Fruit fly (Drosophila melanogaster) whole organism, embryonic: ENCODE results near the gene CG33966.

Experiments
- Atf-2 ChIP-seq: fragments of 200-800 bp; sonication (Bioruptor generic); optimal IDR thresholded peaks from 2 replicates; lab custom pipeline; 2016; ENCODE audit warnings: missing biosample characterization, missing genetic modification characterization
- Bdp1 ChIP-seq: fragments of 200-800 bp; sonication (Bioruptor generic); optimal IDR thresholded peaks from 3 replicates; lab custom pipeline; 2016; ENCODE audit warnings: missing biosample characterization, missing genetic modification characterization
- CG10431 ChIP-seq: fragments of 200-800 bp; sonication (Bioruptor generic); optimal IDR thresholded peaks from 3 replicates; lab custom pipeline; 2018; ENCODE audit warnings: missing biosample characterization, mild to moderate bottlenecking, missing genetic modification characterization
- CG11504 ChIP-seq: fragments of 200-800 bp; sonication (Bioruptor generic); optimal IDR thresholded peaks from 3 replicates; lab custom pipeline; 2019; ENCODE audit warnings: missing biosample characterization, mild to moderate bottlenecking, missing genetic modification characterization, moderate library complexity
- CG12071 ChIP-seq: fragments of 200-800 bp; sonication (Bioruptor generic); optimal IDR thresholded peaks from 3 replicates; lab custom pipeline; 2018; ENCODE audit warnings: missing biosample characterization, mild to moderate bottlenecking, missing genetic modification characterization
- CG14860 ChIP-seq: fragments of 200-800 bp; sonication (Bioruptor generic); IDR thresholded peaks from 3 replicates; pipeline ENCODE4 v1.3.6; 2022; ENCODE audit warnings: missing biosample characterization, missing genetic modification characterization; ENCODE audit not compliant: partially characterized antibody
- CG15514 ChIP-seq: fragments of 200-800 bp; sonication (Bioruptor generic); optimal IDR thresholded peaks from 3 replicates; lab custom pipeline; 2017; ENCODE audit warnings: missing biosample characterization, missing genetic modification characterization, mild to moderate bottlenecking, moderate library complexity, missing genetic modification reagents
- CG16779 ChIP-seq: fragments of 200-800 bp; sonication (Bioruptor generic); IDR thresholded peaks from 2 replicates; pipeline ENCODE4 v1.3.6; 2022; ENCODE audit warnings: missing biosample characterization, missing genetic modification characterization
- CG17186 ChIP-seq: fragments of 200-800 bp; sonication (Bioruptor generic); optimal IDR thresholded peaks from 3 replicates; lab custom pipeline; 2017; ENCODE audit warnings: missing biosample characterization, missing genetic modification reagents, missing genetic modification characterization
- CG17802 ChIP-seq: fragments of 200-800 bp; sonication (Bioruptor generic); optimal IDR thresholded peaks from 2 replicates; lab custom pipeline; 2018; ENCODE audit warnings: missing biosample characterization, mild to moderate bottlenecking, missing genetic modification characterization, moderate library complexity
- CG17912 ChIP-seq: fragments of 200-800 bp; sonication (Bioruptor generic); optimal IDR thresholded peaks from 2 replicates; lab custom pipeline; 2018; ENCODE audit warnings: missing biosample characterization, mild to moderate bottlenecking, missing genetic modification characterization
- CG18764 ChIP-seq: fragments of 200-800 bp; sonication (Bioruptor generic); optimal IDR thresholded peaks from 3 replicates; lab custom pipeline; 2016; ENCODE audit warnings: missing biosample characterization, missing genetic modification characterization
- CG2678 ChIP-seq: fragments of 200-800 bp; sonication (Bioruptor generic); optimal IDR thresholded peaks from 3 replicates; lab custom pipeline; 2019; ENCODE audit warnings: missing biosample characterization, mild to moderate bottlenecking, missing genetic modification characterization, moderate library complexity
- CG42726 ChIP-seq: fragments of 200-800 bp; sonication (Bioruptor generic); IDR thresholded peaks from 2 replicates; pipeline ENCODE4 v1.3.6; 2022; ENCODE audit warnings: missing biosample characterization, missing genetic modification characterization; ENCODE audit not compliant: partially characterized antibody
- CG5953 ChIP-seq: fragments of 200-800 bp; sonication (Bioruptor generic); IDR thresholded peaks from 2 replicates; pipeline ENCODE4 v1.3.6; 2022; ENCODE audit warnings: missing biosample characterization, missing genetic modification characterization
- CG8359 ChIP-seq: fragments of 200-800 bp; sonication (Bioruptor generic); optimal IDR thresholded peaks from 2 replicates; lab custom pipeline; 2017; ENCODE audit warnings: missing biosample characterization, mild to moderate bottlenecking, missing genetic modification characterization, borderline replicate concordance
- CG8388 ChIP-seq: fragments of 200-800 bp; sonication (Bioruptor generic); optimal IDR thresholded peaks from 2 replicates; lab custom pipeline; 2019; ENCODE audit warnings: missing biosample characterization, mild to moderate bottlenecking, missing genetic modification characterization, moderate library complexity
- CG8924 ChIP-seq: fragments of 200-800 bp; optimal IDR thresholded peaks from 3 replicates; lab custom pipeline; 2019; ENCODE audit warnings: missing biosample characterization, mild to moderate bottlenecking, missing genetic modification characterization, moderate library complexity
- CG9932 ChIP-seq: fragments of 200-800 bp; sonication (Bioruptor generic); IDR thresholded peaks from 2 replicates; pipeline ENCODE4 v1.3.6; 2022; ENCODE audit warnings: missing biosample characterization, missing genetic modification characterization
- CHES-1-like ChIP-seq: fragments of 200-800 bp; sonication (Bioruptor generic); optimal IDR thresholded peaks from 2 replicates; lab custom pipeline; 2016; ENCODE audit warnings: missing biosample characterization, missing genetic modification characterization
- Camta ChIP-seq: fragments of 200-800 bp; sonication (Bioruptor generic); optimal IDR thresholded peaks from 2 replicates; lab custom pipeline; 2016; ENCODE audit warnings: missing biosample characterization, missing genetic modification characterization
- ERR ChIP-seq: fragments of 200-800 bp; sonication (Bioruptor generic); optimal IDR thresholded peaks from 2 replicates; lab custom pipeline; 2016; ENCODE audit warnings: missing biosample characterization, missing genetic modification characterization
- HLH3B ChIP-seq: fragments of 200-800 bp; sonication (Bioruptor generic); IDR thresholded peaks from 2 replicates; pipeline ENCODE4 v1.3.6; 2022; ENCODE audit warnings: missing biosample characterization, missing genetic modification characterization
- Hey ChIP-seq: fragments of 200-800 bp; sonication (Bioruptor generic); optimal IDR thresholded peaks from 3 replicates; lab custom pipeline; 2018; ENCODE audit warnings: missing biosample characterization, mild to moderate bottlenecking, missing genetic modification characterization
- MESR4 ChIP-seq: fragments of 200-800 bp; sonication (Bioruptor generic); optimal IDR thresholded peaks from 2 replicates; lab custom pipeline; 2018; ENCODE audit warnings: missing biosample characterization, mild to moderate bottlenecking, missing genetic modification characterization, moderate library complexity
- Mrtf ChIP-seq: fragments of 200-800 bp; sonication (Bioruptor generic); IDR thresholded peaks from 3 replicates; pipeline ENCODE4 v1.3.6; 2022; ENCODE audit warnings: missing biosample characterization, missing genetic modification characterization
- ab ChIP-seq: fragments of 200-800 bp; sonication (Bioruptor generic); optimal IDR thresholded peaks from 2 replicates; lab custom pipeline; 2016; ENCODE audit warnings: missing biosample characterization, missing genetic modification characterization
- aop ChIP-seq: fragments of 200-800 bp; sonication (Bioruptor generic); IDR thresholded peaks from 2 replicates; pipeline ENCODE4 v1.3.6; 2022; ENCODE audit warnings: missing biosample characterization, missing genetic modification characterization
- cad ChIP-seq: fragments of >200 bp; optimal IDR thresholded peaks from 2 replicates; lab custom pipeline; 2017; ENCODE audit warnings: missing biosample characterization, missing genetic modification characterization
- chinmo ChIP-seq: fragments of 200-800 bp; sonication (Bioruptor generic); IDR thresholded peaks from 4 replicates; pipeline ENCODE4 v1.3.6; 2022; ENCODE audit warnings: missing biosample characterization, missing genetic modification characterization; ENCODE audit not compliant: partially characterized antibody
- dati ChIP-seq: fragments of 200-800 bp; sonication (Bioruptor generic); IDR thresholded peaks from 2 replicates; pipeline ENCODE4 v1.3.6; 2022; ENCODE audit warnings: missing biosample characterization, missing genetic modification characterization
- fd3F ChIP-seq: fragments of 200-800 bp; sonication (Bioruptor generic); optimal IDR thresholded peaks from 2 replicates; lab custom pipeline; 2018; ENCODE audit warnings: missing biosample characterization, mild to moderate bottlenecking, missing genetic modification characterization, moderate library complexity
- h ChIP-seq: fragments of >200 bp; optimal IDR thresholded peaks from 2 replicates; lab custom pipeline; 2017
- lab ChIP-seq: fragments of 200-800 bp; sonication (Bioruptor generic); optimal IDR thresholded peaks from 3 replicates; lab custom pipeline; 2017; ENCODE audit warnings: missing biosample characterization, missing genetic modification characterization, mild to moderate bottlenecking, moderate library complexity, missing genetic modification reagents
- lilli ChIP-seq: fragments of 200-800 bp; sonication (Bioruptor generic); optimal IDR thresholded peaks from 3 replicates; lab custom pipeline; 2016; ENCODE audit warnings: missing biosample characterization, missing genetic modification characterization
- lmd ChIP-seq: fragments of 200-800 bp; sonication (Bioruptor generic); IDR thresholded peaks from 2 replicates; pipeline ENCODE4 v1.3.6; 2022; ENCODE audit warnings: missing biosample characterization, missing genetic modification characterization
- maf-S ChIP-seq: fragments of 200-800 bp; sonication (Bioruptor generic); optimal IDR thresholded peaks from 2 replicates; lab custom pipeline; 2016; ENCODE audit warnings: missing biosample characterization, missing genetic modification characterization
- nau ChIP-seq: fragments of 200-800 bp; sonication (Bioruptor generic); optimal IDR thresholded peaks from 3 replicates; lab custom pipeline; 2017; ENCODE audit warnings: missing biosample characterization, mild to moderate bottlenecking, missing genetic modification characterization, missing genetic modification reagents
- org-1 ChIP-seq: fragments of 200-800 bp; sonication (Bioruptor generic); optimal IDR thresholded peaks from 2 replicates; lab custom pipeline; 2017; ENCODE audit warnings: missing biosample characterization, missing genetic modification characterization
- p53 ChIP-seq: fragments of 200-800 bp; sonication (Bioruptor generic); optimal IDR thresholded peaks from 2 replicates; lab custom pipeline; 2016; ENCODE audit warnings: missing biosample characterization, missing genetic modification characterization
- ranshi ChIP-seq: fragments of 200-800 bp; sonication (Bioruptor generic); IDR thresholded peaks from 2 replicates; pipeline ENCODE4 v1.3.6; 2022; ENCODE audit warnings: missing biosample characterization, missing genetic modification characterization
- sc ChIP-seq, 3 experiments: fragments of >200 bp in 2 of 3; fragments of 200-800 bp in 1 of 3; sonication (Bioruptor generic) in 1 of 3; optimal IDR thresholded peaks; 2 replicates in 2 of 3; 3 replicates in 1 of 3; lab custom pipeline; 2017; ENCODE audit warnings: mild to moderate bottlenecking in 1 of 3, missing biosample characterization in 1 of 3, missing genetic modification characterization in 1 of 3, missing genetic modification reagents in 1 of 3
- sens-2 ChIP-seq: fragments of 200-800 bp; sonication (Bioruptor generic); IDR thresholded peaks from 2 replicates; pipeline ENCODE4 v1.3.6; 2022; ENCODE audit warnings: missing biosample characterization, missing genetic modification characterization
- sqz ChIP-seq: fragments of 200-800 bp; sonication (Bioruptor generic); optimal IDR thresholded peaks from 3 replicates; lab custom pipeline; 2018; ENCODE audit warnings: missing biosample characterization, mild to moderate bottlenecking, missing genetic modification characterization
- ssp ChIP-seq: fragments of 200-800 bp; sonication (Bioruptor generic); IDR thresholded peaks from 2 replicates; pipeline ENCODE4 v1.3.6; 2022; ENCODE audit warnings: missing biosample characterization, missing genetic modification characterization
- tin ChIP-seq: fragments of 200-800 bp; sonication (Bioruptor generic); optimal IDR thresholded peaks from 3 replicates; lab custom pipeline; 2016; ENCODE audit warnings: missing biosample characterization, missing genetic modification characterization
- tna ChIP-seq: fragments of 200-800 bp; sonication (Bioruptor generic); IDR thresholded peaks from 2 replicates; pipeline ENCODE4 v1.3.6; 2022; ENCODE audit warnings: missing biosample characterization, missing genetic modification characterization; ENCODE audit not compliant: partially characterized antibody
- wor ChIP-seq: fragments of 200-800 bp; sonication (Bioruptor generic); IDR thresholded peaks from 2 replicates; pipeline ENCODE4 v1.3.6; 2022; ENCODE audit warnings: missing biosample characterization, missing genetic modification characterization
- yki ChIP-seq: fragments of >200 bp; optimal IDR thresholded peaks from 3 replicates; lab custom pipeline; 2018
- zfh1 ChIP-seq: fragments of 200-800 bp; sonication (Bioruptor generic); IDR thresholded peaks from 3 replicates; pipeline ENCODE4 v1.3.6; 2022; ENCODE audit warnings: missing biosample characterization, missing genetic modification characterization

CG33966 gene

dm6 chr3L:1188936-1189659 is 44.8 kb upstream of the CG33966 start, which contains the start of gene CG13912 (continued):
- no peak for TF ChIP-seq lmd (GFP tag; lab: Robert Waterston, UW)
- TF ChIP-seq yki, result no peak
- no peak for TF ChIP-seq Bdp1 (GFP tag; lab: Kevin White, UChicago)
- TF ChIP-seq ab (GFP tag; lab: Kevin White, UChicago), result no peak
- no peak for TF ChIP-seq CG9932 (GFP tag; lab: Robert Waterston, UW)
- TF ChIP-seq CG12071 (GFP tag; lab: Kevin White, UChicago), result no peak
- TF ChIP-seq CG8924 (tag; lab: Kevin White, UChicago), result no peak
- no peak for TF ChIP-seq dati (GFP tag; lab: Robert Waterston, UW)
- TF ChIP-seq CG17912 (GFP tag; lab: Kevin White, UChicago), result no peak
- no peak for TF ChIP-seq CG10431 (GFP tag; lab: Kevin White, UChicago)
- TF ChIP-seq CG18764 (GFP tag; lab: Kevin White, UChicago), result no peak
- TF ChIP-seq zfh1, result no peak
- TF ChIP-seq nau (GFP tag; lab: Kevin White, UChicago), result no peak
- no peak for TF ChIP-seq CG17186 (GFP tag; lab: Kevin White, UChicago)
- TF ChIP-seq lilli (GFP tag; lab: Kevin White, UChicago), result no peak
- no peak for TF ChIP-seq p53 (GFP tag; lab: Kevin White, UChicago)
- TF ChIP-seq sqz (GFP tag; lab: Kevin White, UChicago), result no peak
- TF ChIP-seq chinmo (GFP tag; lab: Robert Waterston, UW), result peak; percentile 84; the same call in 3 of the 4 replicates
- peak; percentile 35 for TF ChIP-seq lab
- TF ChIP-seq CG14860, result no peak
- TF ChIP-seq ssp, result no peak
- TF ChIP-seq CG2678 (tag; lab: Kevin White, UChicago), result peak; percentile 10
- no peak for TF ChIP-seq CG15514 (GFP tag; lab: Kevin White, UChicago)
- TF ChIP-seq Camta (GFP tag; lab: Kevin White, UChicago), result no peak
- no peak for TF ChIP-seq cad (GFP tag; lab: Kevin White, UChicago)
- TF ChIP-seq CG17802, result peak; percentile 60
- no peak for TF ChIP-seq maf-S (GFP tag; lab: Kevin White, UChicago)
- no peak for TF ChIP-seq fd3F (GFP tag; lab: Kevin White, UChicago)
- no peak for TF ChIP-seq Mrtf
- no peak for TF ChIP-seq HLH3B (GFP tag; lab: Robert Waterston, UW)
- no peak for TF ChIP-seq Atf-2
- no peak for TF ChIP-seq tna (GFP tag; lab: Robert Waterston, UW)
- no peak for TF ChIP-seq sc (optimal IDR thresholded peaks at IDR 0.05; lab: Kevin White, UChicago)
- no peak for TF ChIP-seq sc (GFP tag; optimal IDR thresholded peaks at IDR 0.05; lab: Kevin White, UChicago)
- TF ChIP-seq CG8388, result no peak
- TF ChIP-seq CG8359 (GFP tag; lab: Kevin White, UChicago), result no peak
- TF ChIP-seq tin (GFP tag; lab: Kevin White, UChicago), result no peak
- no peak for TF ChIP-seq aop (GFP tag; lab: Robert Waterston, UW)
- peak; percentile 76 for TF ChIP-seq CG42726
- TF ChIP-seq sens-2, result no peak
- TF ChIP-seq wor (GFP tag; lab: Robert Waterston, UW), result no peak
- no peak for TF ChIP-seq CG5953 (GFP tag; lab: Robert Waterston, UW)
- TF ChIP-seq h (lab: Kevin White, UChicago), result no peak
- 0 out of 2 replicates have a peak, but pooled peaks have one; percentile 14 for TF ChIP-seq ranshi (GFP tag; lab: Robert Waterston, UW)
- no peak for TF ChIP-seq CHES-1-like (GFP tag; lab: Kevin White, UChicago)
- TF ChIP-seq CG16779 (GFP tag; lab: Robert Waterston, UW), result no peak
- TF ChIP-seq MESR4, result no peak
- no peak for TF ChIP-seq org-1 (GFP tag; lab: Kevin White, UChicago)
- TF ChIP-seq CG11504 (tag; lab: Kevin White, UChicago), result peak; percentile 7
- TF ChIP-seq ERR (GFP tag; lab: Kevin White, UChicago), result no peak
- TF ChIP-seq Hey (tag; lab: Kevin White, UChicago), result peak; percentile 25
